Fruit fly (Drosophila melanogaster) whole organism: ENCODE data around the gene Cpsf6.

Experiments
- Dll ChIP-seq: fragments of >200 bp; optimal IDR thresholded peaks from 2 replicates; lab custom pipeline; 2017
- pan ChIP-seq: fragments of >200 bp; optimal IDR thresholded peaks from 2 replicates; lab custom pipeline; 2017

- TF ChIP-seq Dll (lab: Kevin White, UChicago) (no peak), pan (no peak)
Observed at dm6 chr3L:8295227-8295626, 20.1 kb downstream of the Cpsf6 start, which contains the start of gene CG7201.
